Worm (Caenorhabditis elegans): ENCODE data around the gene M7.8.

M7.8 gene

DNA sequence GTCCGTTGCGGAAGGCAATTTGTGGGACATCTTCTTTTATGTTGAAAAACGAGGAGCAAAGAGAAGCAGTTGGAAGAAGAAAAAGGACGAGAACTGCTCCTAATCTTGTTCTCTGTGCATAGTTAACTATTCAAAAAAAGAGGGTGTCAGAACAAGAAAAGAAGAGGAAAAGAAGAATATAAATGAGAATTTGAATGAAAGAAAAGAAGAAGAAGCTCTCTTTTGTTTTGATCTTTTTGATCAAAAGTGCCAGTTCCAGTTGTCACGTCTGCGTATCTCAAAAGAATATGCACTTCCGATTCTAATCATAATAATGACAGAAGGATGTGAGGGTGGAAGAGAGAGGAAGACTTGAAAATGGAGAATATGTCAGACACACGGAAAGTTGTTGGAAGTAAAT is at the start of gene M7.8:
TSS of gene M7.8 (minus strand) at position 112 of the 400 bp plus-strand sequence.
- TF ChIP-seq hmg-4 (GFP tag; optimal IDR thresholded peaks at IDR 0.05), result no peak
- TF ChIP-seq tbx-11 (GFP tag; IDR thresholded peaks at IDR 0.05), result no peak
- TF ChIP-seq hmbx-1 (tag; optimal IDR thresholded peaks at IDR 0.05), result no peak
- TF ChIP-seq ama-1 (optimal IDR thresholded peaks at IDR 0.05), result no peak
- no peak for TF ChIP-seq B0310.2 (tag; optimal IDR thresholded peaks at IDR 0.05)
- no peak for TF ChIP-seq F13C5.2 (tag; optimal IDR thresholded peaks at IDR 0.05)
- no peak for TF ChIP-seq tbx-37 (GFP tag; conservative IDR thresholded peaks at IDR 0.05)

- no peak for TF ChIP-seq ceh-36 (tag; optimal IDR thresholded peaks at IDR 0.05)
- TF ChIP-seq ets-7 (tag; optimal IDR thresholded peaks at IDR 0.05), result no peak
- no peak for TF ChIP-seq hmg-4 (GFP tag; optimal IDR thresholded peaks at IDR 0.05)
- TF ChIP-seq hnd-1 (tag; optimal IDR thresholded peaks at IDR 0.05), result no peak
- TF ChIP-seq F13C5.2 (tag; optimal IDR thresholded peaks at IDR 0.05), result no peak
- TF ChIP-seq ceh-13 (GFP tag; optimal IDR thresholded peaks at IDR 0.05), result no peak
- no peak for TF ChIP-seq tbx-11 (GFP tag; IDR thresholded peaks at IDR 0.05)
- no peak for TF ChIP-seq ama-1 (optimal IDR thresholded peaks at IDR 0.05)
- TF ChIP-seq tra-4 (tag; optimal IDR thresholded peaks at IDR 0.05), result no peak
- TF ChIP-seq B0310.2 (tag; optimal IDR thresholded peaks at IDR 0.05), result no peak
- TF ChIP-seq sea-1 (GFP tag; conservative IDR thresholded peaks at IDR 0.05), result no peak
- TF ChIP-seq hmbx-1 (tag; optimal IDR thresholded peaks at IDR 0.05), result no peak
- TF ChIP-seq scrt-1 (GFP tag; IDR thresholded peaks at IDR 0.05), result no peak
- no peak for TF ChIP-seq flt-1 (GFP tag; IDR thresholded peaks at IDR 0.05)
- no peak for TF ChIP-seq tbx-37 (GFP tag; conservative IDR thresholded peaks at IDR 0.05)
- TF ChIP-seq aly-1 (tag; optimal IDR thresholded peaks at IDR 0.05), result no peak
Measured at ce11 chrIV:11143228-11143444, 48.3 kb upstream of the M7.8 start, which contains the start of gene F01G4.4. TSS of gene F01G4.4 (plus strand) at chrIV:11143345.

DNA sequence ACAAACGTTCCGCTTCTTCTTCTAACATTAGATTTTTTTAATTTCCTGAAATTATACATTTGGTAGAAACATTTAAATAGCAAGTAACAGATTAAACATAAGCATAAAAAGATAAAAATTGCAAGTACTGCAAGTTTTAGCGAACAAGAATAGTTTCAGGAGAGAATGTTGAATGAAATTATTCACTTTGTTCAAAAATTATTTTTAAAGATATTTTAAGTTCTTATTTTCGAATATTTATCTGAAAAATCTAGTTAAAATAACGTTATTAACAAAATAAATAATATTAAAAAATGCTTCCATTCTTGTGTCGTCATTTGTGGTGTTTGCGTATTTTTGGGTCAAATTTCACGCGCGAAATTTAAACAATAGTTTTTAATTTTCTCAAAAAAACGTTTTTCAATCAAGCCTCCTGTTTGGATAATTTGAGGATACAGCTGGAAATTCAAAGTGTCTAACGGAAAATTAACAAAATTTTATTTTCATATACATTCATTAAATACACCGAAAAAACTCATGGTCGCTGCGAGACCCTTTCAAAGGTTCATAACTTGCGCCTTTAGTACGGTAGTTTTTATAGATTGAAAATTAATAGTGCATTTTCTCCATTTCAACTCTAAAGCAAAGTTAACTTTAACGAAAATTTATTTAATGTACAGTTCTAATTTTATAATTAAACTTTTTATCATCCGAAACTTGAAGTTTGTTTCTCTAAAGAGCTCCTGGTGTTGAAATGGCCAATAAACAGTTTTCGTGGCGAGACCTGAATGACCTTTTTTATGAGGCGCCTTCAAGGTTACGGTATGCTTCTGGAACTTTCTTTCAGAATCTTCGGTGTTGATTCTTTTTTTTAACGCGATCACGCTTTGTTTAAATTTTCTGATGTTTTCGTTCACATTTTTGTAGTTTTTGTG is 47.7 kb upstream of the M7.8 start, which contains the start of gene skih-2:
TSS of gene skih-2 (minus strand) at position 51 of the 914 bp plus-strand sequence.
- TF ChIP-seq aly-1 (tag; optimal IDR thresholded peaks at IDR 0.05), result no peak
- no peak for TF ChIP-seq scrt-1 (GFP tag; IDR thresholded peaks at IDR 0.05)
- TF ChIP-seq tbx-11 (GFP tag; IDR thresholded peaks at IDR 0.05), result no peak
- no peak for TF ChIP-seq ceh-13 (GFP tag; optimal IDR thresholded peaks at IDR 0.05)
- no peak for TF ChIP-seq ets-7 (tag; optimal IDR thresholded peaks at IDR 0.05)
- no peak for TF ChIP-seq ama-1 (optimal IDR thresholded peaks at IDR 0.05)
- no peak for TF ChIP-seq hmg-4 (GFP tag; optimal IDR thresholded peaks at IDR 0.05)
- no peak for TF ChIP-seq sea-1 (GFP tag; conservative IDR thresholded peaks at IDR 0.05)
- TF ChIP-seq pes-1 (GFP tag; IDR thresholded peaks at IDR 0.05), result no peak

DNA sequence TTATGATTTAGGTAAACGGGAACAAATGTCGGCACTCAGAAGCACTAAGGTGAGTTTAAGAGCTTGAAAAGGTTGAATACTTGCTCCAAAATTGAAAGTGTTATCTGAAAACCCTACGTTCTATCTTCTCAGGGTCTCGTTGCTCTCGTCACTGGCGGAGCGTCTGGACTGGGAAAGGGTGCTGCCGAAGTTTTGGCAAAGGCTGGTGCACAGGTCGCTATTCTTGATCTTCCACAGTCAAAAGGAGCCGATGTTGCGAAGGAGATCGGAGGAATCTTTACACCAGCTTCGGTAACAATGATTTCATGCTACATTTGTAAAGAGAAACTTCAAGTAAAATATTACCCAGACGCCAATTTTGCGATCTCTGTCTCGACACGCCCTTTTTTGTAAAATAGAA is 36.4 kb upstream of the M7.8 start, which contains the start of gene ard-1:
TSS of gene ard-1 (plus strand) at position 12 of the 400 bp plus-strand sequence.
- TF ChIP-seq ama-1 (optimal IDR thresholded peaks at IDR 0.05) (peak; percentile 90), hnd-1 (tag; optimal IDR thresholded peaks at IDR 0.05) (no peak), B0310.2 (tag; optimal IDR thresholded peaks at IDR 0.05) (peak; percentile 63), hmg-4 (GFP tag; optimal IDR thresholded peaks at IDR 0.05) (no peak), sea-1 (GFP tag; conservative IDR thresholded peaks at IDR 0.05) (no peak), scrt-1 (GFP tag; IDR thresholded peaks at IDR 0.05) (no peak), ceh-13 (GFP tag; optimal IDR thresholded peaks at IDR 0.05) (no peak)

DNA sequence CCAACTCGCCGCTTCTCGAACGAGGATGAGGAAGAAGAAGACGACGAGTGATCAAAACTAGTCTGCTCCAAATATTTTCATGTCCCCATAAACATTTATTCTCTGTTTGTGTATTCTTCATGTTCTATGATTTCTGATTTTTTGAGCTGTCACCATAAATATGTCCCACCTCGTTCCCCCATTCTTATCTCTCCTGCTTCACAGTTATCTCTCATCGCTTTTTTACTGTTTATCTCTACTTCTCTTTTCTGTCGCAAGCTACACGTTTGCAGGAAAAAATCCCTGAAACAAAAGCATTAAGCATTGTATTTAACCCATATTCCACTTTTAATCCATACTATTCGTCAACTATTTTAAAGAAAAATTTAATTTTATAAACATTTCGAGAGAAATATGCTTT is 35.9 kb upstream of the M7.8 start:
- TF ChIP-seq ceh-36 (tag; optimal IDR thresholded peaks at IDR 0.05) (no peak), hmbx-1 (tag; optimal IDR thresholded peaks at IDR 0.05) (no peak), sea-1 (GFP tag; conservative IDR thresholded peaks at IDR 0.05) (no peak), flt-1 (GFP tag; IDR thresholded peaks at IDR 0.05) (no peak), aly-1 (tag; optimal IDR thresholded peaks at IDR 0.05) (no peak)

DNA sequence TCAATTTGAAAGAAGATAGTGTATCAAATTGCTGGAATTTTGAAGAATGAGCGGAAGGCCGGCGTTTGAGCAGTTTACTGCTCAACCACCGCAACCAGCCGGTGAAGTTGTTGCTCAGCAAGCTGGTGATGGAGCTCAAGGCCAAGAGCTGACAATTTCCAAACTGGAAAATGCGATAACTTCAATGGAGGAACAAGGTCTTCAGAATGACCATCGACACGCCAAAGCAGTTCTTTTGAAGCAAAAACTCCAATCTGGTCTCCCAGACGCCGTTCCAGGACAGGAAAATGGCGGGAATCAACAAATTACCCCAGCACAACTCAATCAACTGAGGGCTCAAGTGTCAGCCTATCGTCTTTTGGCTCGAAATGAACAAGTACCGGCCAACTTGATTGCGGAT is 31.1 kb upstream of the M7.8 start:
- no peak for TF ChIP-seq ets-7 (tag; optimal IDR thresholded peaks at IDR 0.05)
- TF ChIP-seq hmbx-1 (tag; optimal IDR thresholded peaks at IDR 0.05), result no peak
- TF ChIP-seq flt-1 (GFP tag; IDR thresholded peaks at IDR 0.05), result no peak
- TF ChIP-seq B0310.2 (tag; optimal IDR thresholded peaks at IDR 0.05), result no peak
- no peak for TF ChIP-seq tbx-37 (GFP tag; conservative IDR thresholded peaks at IDR 0.05)
- TF ChIP-seq tbx-11 (GFP tag; IDR thresholded peaks at IDR 0.05), result no peak

DNA sequence TGAATTAATAATTGTTTCAGACTA is 30.9 kb upstream of the M7.8 start, which contains the start of gene swsn-4:
TSS of gene swsn-4 (plus strand) at position 21 of the 24 bp plus-strand sequence.
- no peak for TF ChIP-seq tbx-11 (GFP tag; IDR thresholded peaks at IDR 0.05)
- TF ChIP-seq ets-7 (tag; optimal IDR thresholded peaks at IDR 0.05), result no peak

ce11 chrIV:11125604-11126003 is 30.7 kb upstream of the M7.8 start:
- TF ChIP-seq hmg-4 (GFP tag; optimal IDR thresholded peaks at IDR 0.05) (no peak), hmbx-1 (tag; optimal IDR thresholded peaks at IDR 0.05) (no peak), scrt-1 (GFP tag; IDR thresholded peaks at IDR 0.05) (no peak), ama-1 (optimal IDR thresholded peaks at IDR 0.05) (no peak), tbx-37 (GFP tag; conservative IDR thresholded peaks at IDR 0.05) (no peak), sea-1 (GFP tag; conservative IDR thresholded peaks at IDR 0.05) (no peak), flt-1 (GFP tag; IDR thresholded peaks at IDR 0.05) (no peak), ceh-13 (GFP tag; optimal IDR thresholded peaks at IDR 0.05) (no peak), ets-7 (tag; optimal IDR thresholded peaks at IDR 0.05) (no peak), ceh-36 (tag; optimal IDR thresholded peaks at IDR 0.05) (no peak), aly-1 (tag; optimal IDR thresholded peaks at IDR 0.05) (no peak), pes-1 (GFP tag; IDR thresholded peaks at IDR 0.05) (no peak), B0310.2 (tag; optimal IDR thresholded peaks at IDR 0.05) (no peak), F13C5.2 (tag; optimal IDR thresholded peaks at IDR 0.05) (no peak)

- TF ChIP-seq F13C5.2 (tag; optimal IDR thresholded peaks at IDR 0.05) (peak; percentile 6), sea-1 (GFP tag; conservative IDR thresholded peaks at IDR 0.05) (no peak)
Measured at ce11 chrIV:11125200-11125599, 30.3 kb upstream of the M7.8 start.
